Fruit fly (Drosophila melanogaster): ENCODE measurements around the gene CG1622.

The CG1622 gene

DNA sequence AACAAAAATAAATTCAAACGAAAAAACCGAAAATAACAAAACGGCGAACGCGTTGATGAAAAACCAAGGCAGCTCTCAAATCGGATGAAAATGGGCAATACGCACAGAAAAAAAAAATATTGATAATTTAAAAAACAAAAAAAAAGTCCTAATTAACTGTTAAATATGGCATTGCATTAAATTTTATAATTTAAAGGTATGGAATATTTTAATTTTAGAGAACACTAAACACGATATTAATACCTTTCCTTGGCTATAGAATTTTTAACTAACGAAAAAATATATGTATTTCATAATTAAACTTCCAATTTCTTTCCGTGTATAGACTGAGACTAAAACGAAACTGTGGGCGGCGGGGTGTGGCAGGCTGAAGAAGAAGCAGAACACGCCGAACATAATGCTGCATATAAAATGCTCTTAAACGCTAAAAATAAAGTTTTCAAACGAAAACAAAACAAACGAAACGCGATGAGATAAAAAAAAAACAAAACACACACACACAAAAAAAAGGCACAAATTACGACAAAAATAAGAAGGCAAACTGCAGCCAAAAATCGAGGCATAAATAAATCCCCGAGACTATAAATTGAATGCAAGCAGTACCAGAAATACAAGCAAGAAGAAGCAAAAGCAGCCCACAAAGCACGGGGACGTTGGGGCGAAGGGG is 22.3 kb upstream of the CG1622 start:
- TF ChIP-seq psq (optimal IDR thresholded peaks at IDR 0.05), result no peak
- TF ChIP-seq CG8478 (optimal IDR thresholded peaks at IDR 0.05), result no peak
- no peak for TF ChIP-seq EcR (GFP tag; optimal IDR thresholded peaks at IDR 0.05)
- TF ChIP-seq usp (GFP tag; optimal IDR thresholded peaks at IDR 0.05), result no peak

DNA sequence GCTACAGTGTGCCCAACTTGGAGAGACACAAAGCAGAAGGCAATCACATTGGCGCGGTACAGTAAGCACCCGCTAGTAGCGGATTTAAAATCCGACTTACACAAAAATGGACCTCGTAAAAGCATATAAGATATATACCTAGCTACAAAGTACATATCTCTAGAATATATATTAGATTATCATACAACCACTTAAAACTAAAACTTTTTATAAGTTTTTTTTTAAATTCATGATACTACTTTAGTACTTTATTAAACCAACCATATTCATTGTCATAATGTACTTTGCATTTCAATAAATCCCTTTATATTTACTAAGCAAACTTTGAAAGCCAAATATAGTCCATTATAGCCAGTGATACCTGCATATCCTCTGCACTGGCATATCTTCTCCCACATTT is 21.7 kb upstream of the CG1622 start:
- no peak for TF ChIP-seq usp (GFP tag; optimal IDR thresholded peaks at IDR 0.05)
- TF ChIP-seq CG8478 (optimal IDR thresholded peaks at IDR 0.05), result no peak
- TF ChIP-seq EcR (GFP tag; optimal IDR thresholded peaks at IDR 0.05), result no peak
- no peak for TF ChIP-seq Dll (optimal IDR thresholded peaks at IDR 0.05)
- TF ChIP-seq pan (optimal IDR thresholded peaks at IDR 0.05), result no peak
- no peak for TF ChIP-seq psq (optimal IDR thresholded peaks at IDR 0.05)

DNA sequence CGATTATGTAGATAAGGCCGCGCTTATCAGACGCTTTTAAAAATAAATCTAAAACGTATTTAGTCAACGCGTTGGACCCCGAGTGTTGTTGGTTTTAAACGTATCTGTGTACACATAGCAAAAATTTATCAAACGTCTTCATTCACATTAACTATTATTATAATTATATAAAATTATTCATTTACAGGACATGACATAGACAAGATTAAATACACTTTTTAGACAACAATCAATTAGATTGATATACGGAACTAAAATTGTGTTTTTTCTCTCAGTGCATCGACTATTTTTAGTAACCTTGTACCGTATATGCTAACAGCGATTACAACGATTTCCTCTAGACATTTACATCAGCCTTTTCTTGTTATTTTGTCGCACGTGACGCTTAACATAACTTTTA is 20.2 kb upstream of the CG1622 start:
- TF ChIP-seq CG8478 (optimal IDR thresholded peaks at IDR 0.05) (no peak), pan (optimal IDR thresholded peaks at IDR 0.05) (no peak), usp (GFP tag; optimal IDR thresholded peaks at IDR 0.05) (no peak), psq (optimal IDR thresholded peaks at IDR 0.05) (no peak)

dm6 chrX:13277148-13277547 is 19.7 kb upstream of the CG1622 start:
- TF ChIP-seq EcR (GFP tag; optimal IDR thresholded peaks at IDR 0.05), result no peak
- TF ChIP-seq pan (optimal IDR thresholded peaks at IDR 0.05), result no peak
- no peak for TF ChIP-seq CG8478 (optimal IDR thresholded peaks at IDR 0.05)
- no peak for TF ChIP-seq psq (optimal IDR thresholded peaks at IDR 0.05)
- TF ChIP-seq usp (GFP tag; optimal IDR thresholded peaks at IDR 0.05), result no peak
- TF ChIP-seq Dll (optimal IDR thresholded peaks at IDR 0.05), result no peak

- TF ChIP-seq pan (optimal IDR thresholded peaks at IDR 0.05) (no peak), psq (optimal IDR thresholded peaks at IDR 0.05) (no peak), EcR (GFP tag; optimal IDR thresholded peaks at IDR 0.05) (no peak), usp (GFP tag; optimal IDR thresholded peaks at IDR 0.05) (no peak), CG8478 (optimal IDR thresholded peaks at IDR 0.05) (no peak), Dll (optimal IDR thresholded peaks at IDR 0.05) (no peak)
Observed at dm6 chrX:13277580-13278467, 19.1 kb upstream of the CG1622 start.

DNA sequence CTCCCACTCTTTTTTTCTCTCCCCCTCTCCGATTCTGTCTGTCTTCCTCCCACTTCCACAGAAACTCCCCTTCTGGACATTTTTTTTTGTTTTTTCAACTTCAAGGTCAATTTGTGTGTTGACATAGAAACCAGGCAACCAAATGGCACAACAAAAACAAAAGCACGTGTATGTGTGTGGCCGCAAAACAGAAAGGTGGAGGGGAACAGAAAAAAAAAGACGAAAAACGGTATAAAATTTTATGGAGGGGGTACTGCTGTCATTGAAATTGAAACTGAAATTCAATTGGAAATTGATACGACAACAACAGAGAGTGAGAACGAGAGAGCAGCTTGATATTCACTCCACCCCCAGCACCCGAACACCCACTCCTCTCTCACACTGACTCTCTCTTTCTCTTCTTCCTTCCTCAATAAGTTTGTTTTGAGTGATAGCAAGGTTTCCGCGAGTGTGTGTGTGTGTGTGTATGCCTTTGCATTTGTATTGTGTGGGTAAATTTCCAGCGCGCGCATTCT is 18.4 kb upstream of the CG1622 start:
- TF ChIP-seq EcR (GFP tag; optimal IDR thresholded peaks at IDR 0.05) (no peak), psq (optimal IDR thresholded peaks at IDR 0.05) (no peak), pan (optimal IDR thresholded peaks at IDR 0.05) (no peak), Dll (optimal IDR thresholded peaks at IDR 0.05) (no peak), usp (GFP tag; optimal IDR thresholded peaks at IDR 0.05) (no peak), CG8478 (optimal IDR thresholded peaks at IDR 0.05) (no peak)

- no peak for TF ChIP-seq psq (optimal IDR thresholded peaks at IDR 0.05)
- no peak for TF ChIP-seq pan (optimal IDR thresholded peaks at IDR 0.05)
- TF ChIP-seq Dll (optimal IDR thresholded peaks at IDR 0.05), result no peak
- no peak for TF ChIP-seq usp (GFP tag; optimal IDR thresholded peaks at IDR 0.05)
- TF ChIP-seq CG8478 (optimal IDR thresholded peaks at IDR 0.05), result no peak
Observed at dm6 chrX:13280235-13280634, 16.6 kb upstream of the CG1622 start.

DNA sequence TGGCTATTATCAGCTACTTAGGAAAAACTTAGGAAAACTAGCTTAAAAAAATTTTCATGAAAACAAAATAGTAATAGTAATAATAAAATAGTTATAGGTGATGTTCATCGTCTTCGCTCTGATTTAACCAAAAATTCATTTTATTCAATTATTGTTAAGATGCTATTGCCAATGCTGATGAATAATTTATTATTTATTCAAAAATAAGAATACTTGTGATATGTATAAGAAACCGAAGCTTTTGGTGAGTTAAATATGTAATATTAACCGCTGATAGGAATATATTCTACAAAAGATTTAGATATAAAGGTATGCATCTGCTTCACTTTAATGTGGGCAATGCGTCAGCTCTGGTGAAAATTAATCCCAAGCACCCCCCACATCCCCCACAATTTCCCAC is 16.1 kb upstream of the CG1622 start:
- TF ChIP-seq Dll (optimal IDR thresholded peaks at IDR 0.05), result no peak
- TF ChIP-seq CG8478 (optimal IDR thresholded peaks at IDR 0.05), result no peak
- no peak for TF ChIP-seq EcR (GFP tag; optimal IDR thresholded peaks at IDR 0.05)
- no peak for TF ChIP-seq pan (optimal IDR thresholded peaks at IDR 0.05)
- no peak for TF ChIP-seq usp (GFP tag; optimal IDR thresholded peaks at IDR 0.05)
- no peak for TF ChIP-seq psq (optimal IDR thresholded peaks at IDR 0.05)

dm6 chrX:13281244-13281877 is 15.5 kb upstream of the CG1622 start:
- TF ChIP-seq CG8478 (optimal IDR thresholded peaks at IDR 0.05), result no peak
- no peak for TF ChIP-seq Dll (optimal IDR thresholded peaks at IDR 0.05)
- TF ChIP-seq pan (optimal IDR thresholded peaks at IDR 0.05), result no peak
- TF ChIP-seq psq (optimal IDR thresholded peaks at IDR 0.05), result no peak
- no peak for TF ChIP-seq usp (GFP tag; optimal IDR thresholded peaks at IDR 0.05)
- no peak for TF ChIP-seq EcR (GFP tag; optimal IDR thresholded peaks at IDR 0.05)

dm6 chrX:13282717-13283116 is 14.2 kb upstream of the CG1622 start:
- TF ChIP-seq usp (GFP tag; optimal IDR thresholded peaks at IDR 0.05) (no peak), Dll (optimal IDR thresholded peaks at IDR 0.05) (no peak), pan (optimal IDR thresholded peaks at IDR 0.05) (no peak), EcR (GFP tag; optimal IDR thresholded peaks at IDR 0.05) (no peak), CG8478 (optimal IDR thresholded peaks at IDR 0.05) (no peak), psq (optimal IDR thresholded peaks at IDR 0.05) (no peak)

DNA sequence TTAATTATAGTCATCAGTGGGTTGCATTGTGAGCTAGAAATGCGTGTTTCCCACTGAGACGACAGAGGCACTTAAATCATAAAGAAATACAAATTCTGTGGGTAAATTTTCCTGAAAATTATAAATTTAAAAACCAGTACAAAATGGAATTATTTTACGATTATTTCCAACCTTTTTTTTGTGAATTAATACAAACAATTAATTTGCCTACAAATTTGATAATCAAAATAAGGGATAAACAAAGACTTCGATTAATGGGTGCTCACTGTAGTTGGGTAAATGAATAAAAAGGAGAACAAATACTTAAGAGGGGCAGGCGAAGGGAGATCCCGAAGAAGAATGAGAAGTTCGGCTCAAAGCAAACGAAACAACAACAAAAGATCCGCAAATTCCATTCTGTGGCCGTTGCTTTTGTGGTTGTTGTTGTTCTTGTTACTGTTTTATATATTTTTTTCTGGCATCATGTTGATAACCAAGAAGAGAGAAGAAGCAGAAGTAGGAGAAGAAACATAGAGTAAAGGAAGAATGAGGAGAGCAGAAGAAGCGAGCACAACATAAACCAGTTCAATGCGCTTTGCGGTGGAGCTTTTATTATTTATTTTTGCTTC is 12.8 kb upstream of the CG1622 start:
- TF ChIP-seq pan (optimal IDR thresholded peaks at IDR 0.05) (no peak), CG8478 (optimal IDR thresholded peaks at IDR 0.05) (no peak), EcR (GFP tag; optimal IDR thresholded peaks at IDR 0.05) (no peak), Dll (optimal IDR thresholded peaks at IDR 0.05) (no peak), psq (optimal IDR thresholded peaks at IDR 0.05) (no peak), usp (GFP tag; optimal IDR thresholded peaks at IDR 0.05) (no peak)
